Worm (Caenorhabditis elegans): ENCODE results near the gene arrd-26.
"Not testable (repeated sequence)": the region's sequence is repeated elsewhere in the genome, so short reads cannot be mapped to it uniquely, and the experiment has no call there.

The arrd-26 gene

DNA sequence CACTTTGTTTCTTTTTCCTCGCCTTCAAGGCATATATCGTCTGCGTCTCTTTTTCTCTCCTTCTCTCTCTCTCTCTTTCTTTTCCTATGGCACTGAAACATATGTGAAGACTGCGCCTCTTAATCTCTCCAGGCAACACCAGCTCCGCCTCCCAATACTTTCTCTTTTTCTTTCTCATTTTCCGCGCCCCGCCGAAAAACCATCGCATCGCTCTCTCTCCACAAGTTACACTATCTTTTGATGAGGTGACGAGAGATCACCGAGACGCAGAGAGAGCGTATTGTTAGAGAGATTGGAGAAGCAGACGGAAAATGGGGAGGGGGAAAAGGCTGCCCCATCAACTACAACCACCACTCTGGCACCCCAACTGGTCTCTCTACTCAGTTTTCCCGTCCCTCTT lies 17.2 kb upstream of the arrd-26 start (continued):
- TF ChIP-seq efl-1 (optimal IDR thresholded peaks at IDR 0.05) (peak; percentile 71 to 84), efl-1 (GFP tag; optimal IDR thresholded peaks at IDR 0.05 in 1 of 2) (peak; percentile 29 to 89)

DNA sequence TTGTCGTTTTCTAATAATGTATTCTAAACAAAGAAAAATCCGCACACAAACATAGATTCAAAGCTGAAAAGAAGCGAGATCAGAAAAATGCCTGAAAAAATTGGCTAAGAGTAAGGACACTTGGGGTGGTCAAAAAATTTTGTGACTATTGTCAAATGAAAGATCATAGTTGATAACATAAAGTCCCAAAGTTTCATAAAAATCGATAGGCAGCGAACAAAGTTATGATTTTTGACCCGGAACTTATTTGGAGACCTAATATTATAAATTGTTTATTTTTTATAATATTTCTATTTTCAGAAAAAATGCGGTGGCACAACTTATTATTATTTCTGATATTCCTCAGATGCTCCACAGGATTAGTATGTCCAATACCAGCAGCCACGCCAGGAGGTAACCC lies 14.8 kb upstream of the arrd-26 start, which contains the start of gene R05C11.4:
Gene R05C11.4, plus strand, starts transcription at position 301 of the 400 bp plus-strand sequence.
- not testable (repeated sequence) for TF ChIP-seq blmp-1, aha-1, unc-86 (tag; optimal IDR thresholded peaks at IDR 0.05)

DNA sequence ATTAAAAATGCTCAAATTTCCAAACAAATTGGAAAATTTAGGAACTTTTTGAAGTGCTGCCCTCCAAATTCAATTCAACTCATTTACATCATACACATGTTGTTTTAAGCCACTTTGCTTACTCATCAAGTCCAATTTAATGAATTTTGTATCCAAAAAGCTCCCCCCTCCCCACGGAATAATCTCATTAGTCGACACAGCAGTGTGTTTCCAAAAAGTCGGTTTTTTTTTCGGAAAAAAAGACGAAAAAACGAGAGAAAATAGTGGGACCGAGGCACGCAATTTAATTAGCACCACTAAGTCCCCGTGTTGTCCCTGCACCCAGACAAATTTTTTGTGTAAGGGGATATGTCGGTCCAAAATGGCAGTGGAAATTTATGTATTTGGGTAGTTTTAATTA lies 13.7 kb upstream of the arrd-26 start:
- TF ChIP-seq lin-14 (GFP tag; optimal IDR thresholded peaks at IDR 0.05) (peak; percentile 84), nhr-20 (tag; optimal IDR thresholded peaks at IDR 0.05) (no peak), zip-4 (GFP tag; optimal IDR thresholded peaks at IDR 0.05) (no peak), snu-23 (GFP tag; optimal IDR thresholded peaks at IDR 0.05) (peak; percentile 13), lin-15B (tag; optimal IDR thresholded peaks at IDR 0.05) (no peak), fkh-10 (GFP tag; optimal IDR thresholded peaks at IDR 0.05) (peak; percentile 7), efl-1 (optimal IDR thresholded peaks at IDR 0.05) (peak in 1 of 2 experiments; percentile 11), efl-1 (GFP tag; optimal IDR thresholded peaks at IDR 0.05 in 1 of 2) (peak in 1 of 2 experiments; percentile 92), lsy-2 (tag; optimal IDR thresholded peaks at IDR 0.05) (peak; percentile 17 to 24), elt-3 (tag; optimal IDR thresholded peaks at IDR 0.05) (no peak), ama-1 (optimal IDR thresholded peaks at IDR 0.05) (no peak), unc-86 (tag; optimal IDR thresholded peaks at IDR 0.05) (no peak), unc-30 (tag; optimal IDR thresholded peaks at IDR 0.05) (no peak), grh-1 (GFP tag; IDR thresholded peaks at IDR 0.05) (no peak), aha-1 (tag; optimal IDR thresholded peaks at IDR 0.05) (no peak), egl-27 (tag; optimal IDR thresholded peaks at IDR 0.05) (no peak), ztf-4 (tag; optimal IDR thresholded peaks at IDR 0.05) (no peak), blmp-1 (tag; optimal IDR thresholded peaks at IDR 0.05) (no peak), C34B4.2 (tag; optimal IDR thresholded peaks at IDR 0.05) (no peak), efl-3 (GFP tag; optimal IDR thresholded peaks at IDR 0.05) (no peak), dpl-1 (GFP tag; optimal IDR thresholded peaks at IDR 0.05) (no peak), isw-1 (GFP tag; IDR thresholded peaks at IDR 0.05) (no peak), rnt-1 (tag; optimal IDR thresholded peaks at IDR 0.05) (no peak), pqm-1 (tag; optimal IDR thresholded peaks at IDR 0.05) (no peak), pag-3 (tag; optimal IDR thresholded peaks at IDR 0.05; ENCODE audit: borderline replicate concordance, insufficient read depth) (no peak), aly-2 (tag; optimal IDR thresholded peaks at IDR 0.05) (no peak), ceh-82 (tag; optimal IDR thresholded peaks at IDR 0.05) (no peak), fos-1 (tag; optimal IDR thresholded peaks at IDR 0.05) (peak; percentile 22), vab-15 (tag; optimal IDR thresholded peaks at IDR 0.05) (no peak), fkh-8 (tag; optimal IDR thresholded peaks at IDR 0.05) (peak; percentile 25), mep-1 (tag; optimal IDR thresholded peaks at IDR 0.05) (no peak), tlp-1 (tag; optimal IDR thresholded peaks at IDR 0.05) (no peak), skn-1 (tag; optimal IDR thresholded peaks at IDR 0.05) (no peak), tbx-2 (tag; optimal IDR thresholded peaks at IDR 0.05) (peak; percentile 65), swsn-7 (tag; optimal IDR thresholded peaks at IDR 0.05) (peak; percentile 37), lir-3 (tag; optimal IDR thresholded peaks at IDR 0.05; ENCODE audit: poor library complexity) (no peak), xbp-1 (tag; optimal IDR thresholded peaks at IDR 0.05) (peak; percentile 24), hlh-17 (GFP tag; optimal IDR thresholded peaks at IDR 0.05; ENCODE audit: borderline replicate concordance) (no peak), fkh-4 (tag; optimal IDR thresholded peaks at IDR 0.05; ENCODE audit: borderline replicate concordance) (no peak), ceh-88 (GFP tag; IDR thresholded peaks at IDR 0.05) (peak; percentile 39; the same call in 1 of the 2 replicates), nhr-28 (tag; optimal IDR thresholded peaks at IDR 0.05) (no peak), ceh-8 (GFP tag; optimal IDR thresholded peaks at IDR 0.05) (no peak), F16B12.6 (tag; optimal IDR thresholded peaks at IDR 0.05) (no peak), nhr-84 (tag; optimal IDR thresholded peaks at IDR 0.05) (no peak), mef-2 (tag; optimal IDR thresholded peaks at IDR 0.05) (no peak), ceh-90 (tag; optimal IDR thresholded peaks at IDR 0.05) (no peak), nhr-19 (GFP tag; conservative IDR thresholded peaks at IDR 0.05) (no peak), pax-3 (tag; optimal IDR thresholded peaks at IDR 0.05) (no peak)
